Worm (Caenorhabditis elegans): Measurements from ENCODE around the gene C38C3.6.

- TF ChIP-seq K12H6.12 (tag; optimal IDR thresholded peaks at IDR 0.05) (no peak), tlf-1 (GFP tag; optimal IDR thresholded peaks at IDR 0.05) (no peak), lin-35 (GFP tag; optimal IDR thresholded peaks at IDR 0.05) (no peak), pha-4 (tag; optimal IDR thresholded peaks at IDR 0.05) (no peak), unc-62 (GFP tag; optimal IDR thresholded peaks at IDR 0.05) (no peak), bed-1 (GFP tag; IDR thresholded peaks at IDR 0.05) (no peak)
These were observed 32.0 kb downstream of the C38C3.6 start for ce11 chrV:1459374-1459926.

Data from whole organism, young adult.